Fruit fly (Drosophila melanogaster) whole organism, wandering third instar larva: ENCODE data around the gene CG5281.

Source experiments
- Abd-B ChIP-seq: fragments of >200 bp; optimal IDR thresholded peaks from 2 replicates; lab custom pipeline; 2017; ENCODE audit warnings: missing biosample characterization, missing genetic modification characterization
- CG32264 ChIP-seq: fragments of 200-800 bp; sonication (Bioruptor generic); optimal IDR thresholded peaks from 2 replicates; lab custom pipeline; 2016; ENCODE audit warnings: missing biosample characterization, missing genetic modification characterization
- CG9705 ChIP-seq: fragments of 200-800 bp; sonication (Bioruptor generic); optimal IDR thresholded peaks from 2 replicates; lab custom pipeline; 2018; ENCODE audit warnings: missing biosample characterization, mild to moderate bottlenecking, missing genetic modification characterization
- CrebA ChIP-seq: fragments of 200-800 bp; sonication (Bioruptor generic); optimal IDR thresholded peaks from 2 replicates; lab custom pipeline; 2016; ENCODE audit warnings: missing biosample characterization, mild to moderate bottlenecking, missing genetic modification characterization, borderline replicate concordance
- Dfd ChIP-seq: fragments of >200 bp; optimal IDR thresholded peaks from 2 replicates; lab custom pipeline; 2017; ENCODE audit warnings: missing biosample characterization, missing genetic modification characterization
- Dif ChIP-seq: fragments of 200-275, 200-300 bp; sonication (Bioruptor generic); optimal IDR thresholded peaks from 2 replicates; lab custom pipeline; 2018; ENCODE audit warnings: missing biosample characterization, missing genetic modification characterization; ENCODE audit not compliant: partially characterized antibody
- GATAd ChIP-seq: sonication (Bioruptor generic); optimal IDR thresholded peaks from 2 replicates; lab custom pipeline; 2016; ENCODE audit warnings: missing biosample characterization, missing genetic modification characterization
- HLH106 ChIP-seq: fragments of 200-800 bp; optimal IDR thresholded peaks from 3 replicates; lab custom pipeline; 2019; ENCODE audit warnings: missing biosample characterization, mild to moderate bottlenecking, missing genetic modification characterization, moderate library complexity
- Hnf4 ChIP-seq: fragments of 200-800 bp; sonication (Bioruptor generic); optimal IDR thresholded peaks from 2 replicates; lab custom pipeline; 2016; ENCODE audit warnings: missing biosample characterization, mild to moderate bottlenecking, missing genetic modification characterization
- Hr78 ChIP-seq: fragments of >200 bp; optimal IDR thresholded peaks from 2 replicates; lab custom pipeline; 2017; ENCODE audit warnings: missing biosample characterization, missing genetic modification characterization
- Hr83 ChIP-seq: fragments of 200-300 bp; sonication (Bioruptor generic); optimal IDR thresholded peaks from 2 replicates; lab custom pipeline; 2016; ENCODE audit warnings: missing biosample characterization, mild to moderate bottlenecking, missing genetic modification characterization, moderate library complexity; ENCODE audit not compliant: poor library complexity, severe bottlenecking
- Jra ChIP-seq: sonication (Bioruptor generic); optimal IDR thresholded peaks from 2 replicates; lab custom pipeline; 2016; ENCODE audit warnings: missing biosample characterization, missing genetic modification characterization
- Mio ChIP-seq: sonication (Bioruptor generic); optimal IDR thresholded peaks from 2 replicates; lab custom pipeline; 2016; ENCODE audit warnings: missing biosample characterization, missing genetic modification characterization
- Myc ChIP-seq: fragments of >200 bp; optimal IDR thresholded peaks from 2 replicates; lab custom pipeline; 2017
- N ChIP-seq: fragments of >200 bp; optimal IDR thresholded peaks from 2 replicates; lab custom pipeline; 2018; ENCODE audit warnings: missing biosample characterization, missing external identifiers, missing genetic modification characterization
- OdsH ChIP-seq: fragments of 200-800 bp; sonication (Bioruptor generic); optimal IDR thresholded peaks from 2 replicates; lab custom pipeline; 2016; ENCODE audit warnings: missing biosample characterization, mild to moderate bottlenecking, missing genetic modification characterization
- Rel ChIP-seq, 2 experiments: fragments of 200-800 bp; sonication (Bioruptor generic) in 1 of 2; optimal IDR thresholded peaks; 2 replicates in 1 of 2; 3 replicates in 1 of 2; lab custom pipeline; 2016 to 2019; ENCODE audit warnings: mild to moderate bottlenecking in 2 of 2, missing biosample characterization in 2 of 2, missing genetic modification characterization in 2 of 2, moderate library complexity in 1 of 2
- Sp1 ChIP-seq: fragments of 200-800 bp; sonication (Bioruptor generic); optimal IDR thresholded peaks from 3 replicates; lab custom pipeline; 2019; ENCODE audit warnings: missing biosample characterization, mild to moderate bottlenecking, missing genetic modification characterization, moderate library complexity
- Vsx2 ChIP-seq: fragments of 200-300, 225-300 bp; sonication (Bioruptor generic); optimal IDR thresholded peaks from 2 replicates; lab custom pipeline; 2018; ENCODE audit warnings: missing biosample characterization, missing genetic modification characterization; ENCODE audit not compliant: partially characterized antibody
- br ChIP-seq: fragments of 200-800 bp; sonication (Bioruptor generic); optimal IDR thresholded peaks from 2 replicates; lab custom pipeline; 2016; ENCODE audit warnings: missing biosample characterization, missing genetic modification characterization
- brk ChIP-seq: fragments of 200-800 bp; sonication (Bioruptor generic); optimal IDR thresholded peaks from 2 replicates; lab custom pipeline; 2016; ENCODE audit warnings: missing biosample characterization, mild to moderate bottlenecking, missing genetic modification characterization
- dl ChIP-seq, 2 experiments: fragments of 175-275, 200-275 bp in 1 of 2; fragments of 200-275 bp in 1 of 2; sonication (Bioruptor generic); optimal IDR thresholded peaks; lab custom pipeline; 2018; ENCODE audit warnings: mild to moderate bottlenecking in 2 of 2, missing biosample characterization in 2 of 2, missing genetic modification characterization in 2 of 2, moderate library complexity in 2 of 2; ENCODE audit not compliant: partially characterized antibody in 2 of 2, insufficient read depth in 1 of 2
- dmrt93B ChIP-seq: fragments of 200-800 bp; sonication (Bioruptor generic); optimal IDR thresholded peaks from 2 replicates; lab custom pipeline; 2018; ENCODE audit warnings: missing biosample characterization, mild to moderate bottlenecking, missing genetic modification characterization
- dsf ChIP-seq: sonication (Bioruptor generic); optimal IDR thresholded peaks from 2 replicates; lab custom pipeline; 2016; ENCODE audit warnings: missing biosample characterization, missing genetic modification characterization, borderline replicate concordance
- ey ChIP-seq: fragments of 200-800 bp; sonication (Bioruptor generic); optimal IDR thresholded peaks from 2 replicates; lab custom pipeline; 2016; ENCODE audit warnings: missing biosample characterization, missing genetic modification characterization
- foxo ChIP-seq, 2 experiments: fragments of 200-800 bp; sonication (Bioruptor generic); optimal IDR thresholded peaks; 2 replicates in 1 of 2; 3 replicates in 1 of 2; lab custom pipeline; 2016 to 2017; ENCODE audit warnings: missing biosample characterization in 2 of 2, missing genetic modification characterization in 2 of 2
- fru ChIP-seq: fragments of 200-800 bp; sonication (Bioruptor generic); optimal IDR thresholded peaks from 3 replicates; lab custom pipeline; 2016; ENCODE audit warnings: missing biosample characterization, mild to moderate bottlenecking, missing genetic modification characterization
- h ChIP-seq: fragments of 200-800 bp; sonication (Bioruptor generic); optimal IDR thresholded peaks from 3 replicates; lab custom pipeline; 2016; ENCODE audit warnings: missing biosample characterization, mild to moderate bottlenecking, missing genetic modification characterization
- jim ChIP-seq: fragments of 175-275, 200-325 bp; sonication (Bioruptor generic); optimal IDR thresholded peaks from 2 replicates; lab custom pipeline; 2016; ENCODE audit warnings: missing biosample characterization, mild to moderate bottlenecking, missing genetic modification characterization
- lola ChIP-seq: fragments of >200 bp; optimal IDR thresholded peaks from 2 replicates; lab custom pipeline; 2017; ENCODE audit warnings: missing biosample characterization, missing genetic modification characterization
- pan ChIP-seq: fragments of >200 bp; optimal IDR thresholded peaks from 2 replicates; lab custom pipeline; 2017
- psq ChIP-seq: fragments of 200-800 bp; sonication (Bioruptor generic); optimal IDR thresholded peaks from 3 replicates; lab custom pipeline; 2017; ENCODE audit warnings: missing biosample characterization, mild to moderate bottlenecking, missing genetic modification characterization, moderate library complexity
- rgr ChIP-seq: fragments of 200-800 bp; sonication (Bioruptor generic); optimal IDR thresholded peaks from 3 replicates; lab custom pipeline; 2016; ENCODE audit warnings: missing biosample characterization, mild to moderate bottlenecking, missing genetic modification characterization
- sage ChIP-seq: fragments of 200-800 bp; sonication (Bioruptor generic); optimal IDR thresholded peaks from 2 replicates; lab custom pipeline; 2016; ENCODE audit warnings: missing biosample characterization, mild to moderate bottlenecking, missing genetic modification characterization
- sv ChIP-seq: fragments of 200-800 bp; sonication (Bioruptor generic); optimal IDR thresholded peaks from 3 replicates; lab custom pipeline; 2016; ENCODE audit warnings: missing biosample characterization, missing genetic modification characterization
- tai ChIP-seq: sonication (Bioruptor generic); optimal IDR thresholded peaks from 2 replicates; lab custom pipeline; 2016; ENCODE audit warnings: missing biosample characterization, missing genetic modification characterization
- usp ChIP-seq: fragments of >200 bp; optimal IDR thresholded peaks from 2 replicates; lab custom pipeline; 2017; ENCODE audit warnings: missing biosample characterization, missing genetic modification characterization
- woc ChIP-seq: sonication (Bioruptor generic); optimal IDR thresholded peaks from 2 replicates; lab custom pipeline; 2016; ENCODE audit warnings: missing biosample characterization, mild to moderate bottlenecking, missing genetic modification characterization

Gene CG5281

DNA sequence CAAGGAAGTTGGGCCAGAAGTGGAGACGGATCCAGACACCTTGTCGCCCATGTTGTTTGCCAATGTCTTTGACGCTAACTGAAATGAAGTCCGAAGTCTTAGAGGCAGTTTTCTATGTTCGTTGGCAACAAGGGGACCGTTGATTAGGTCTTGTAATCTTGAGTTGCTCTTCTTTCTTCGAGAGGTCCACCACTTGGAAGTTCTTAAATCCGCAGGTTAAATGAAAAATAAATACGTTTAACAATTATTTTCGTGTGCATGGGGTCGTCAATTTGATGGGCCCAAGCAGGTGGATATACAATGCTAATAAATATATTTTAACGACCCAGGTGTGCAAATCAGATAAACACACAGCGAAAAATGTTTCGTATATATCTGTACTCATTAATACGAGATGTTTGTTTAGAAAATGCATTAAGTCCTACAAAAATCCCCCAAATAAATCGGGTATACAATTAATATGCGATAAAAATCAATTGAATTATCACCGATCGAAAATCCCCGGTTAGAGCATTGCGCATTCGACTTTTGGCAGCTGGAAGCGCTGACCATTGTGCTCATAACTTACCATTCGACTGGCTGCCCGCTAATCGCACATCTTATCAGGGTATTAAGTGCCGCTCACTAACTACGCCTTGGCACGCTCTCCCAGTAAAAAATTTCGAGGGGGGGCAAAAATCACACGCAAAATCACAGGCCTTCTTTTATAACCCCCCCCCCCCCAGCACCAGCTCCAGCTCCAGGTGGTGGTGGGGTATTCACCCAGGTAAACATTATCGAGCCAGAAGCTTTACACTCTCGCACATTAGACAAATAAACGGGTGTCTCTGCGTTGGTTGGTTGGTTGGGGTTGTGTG, 25.1 kb downstream of the CG5281 start, which contains the start of gene PGRP-LB:
Gene PGRP-LB, minus strand, starts transcription at position 51 of the 857 bp plus-strand sequence.
- peak; percentile 30 for TF ChIP-seq ey (GFP tag; lab: Kevin White, UChicago)
- TF ChIP-seq Abd-B (GFP tag; lab: Kevin White, UChicago): no peak
- peak in 1 of 2 experiments; percentile 40 for TF ChIP-seq foxo (GFP tag; optimal IDR thresholded peaks at IDR 0.05; lab: Kevin White, UChicago)
- no peak for TF ChIP-seq psq (GFP tag; lab: Kevin White, UChicago)
- peak; percentile 38 for TF ChIP-seq rgr (GFP tag; lab: Kevin White, UChicago)
- TF ChIP-seq lola (GFP tag; lab: Kevin White, UChicago): no peak
- TF ChIP-seq pan (lab: Kevin White, UChicago): no peak
- no peak for TF ChIP-seq br (GFP tag; lab: Kevin White, UChicago)
- no peak for TF ChIP-seq woc (GFP tag; lab: Kevin White, UChicago)
- no peak for TF ChIP-seq N
- no peak for TF ChIP-seq CG32264
- TF ChIP-seq Hr83 (GFP tag; lab: Kevin White, UChicago): no peak
- TF ChIP-seq Myc (lab: Kevin White, UChicago): no peak
- no peak for TF ChIP-seq Mio (GFP tag; lab: Kevin White, UChicago)
- no peak for TF ChIP-seq Hr78
- no peak for TF ChIP-seq sage
- TF ChIP-seq Dfd (GFP tag; lab: Kevin White, UChicago): no peak
- TF ChIP-seq OdsH (GFP tag; lab: Kevin White, UChicago): peak; percentile 25
- TF ChIP-seq fru (GFP tag; lab: Kevin White, UChicago): peak; percentile 17
- no peak for TF ChIP-seq tai (GFP tag; lab: Kevin White, UChicago)
- no peak for TF ChIP-seq Dif (GFP tag; lab: Kevin White, UChicago)
- no peak for TF ChIP-seq dsf
- TF ChIP-seq Rel (GFP tag; optimal IDR thresholded peaks at IDR 0.05; lab: Kevin White, UChicago): no peak
- peak; percentile 99 for TF ChIP-seq Rel (tag; optimal IDR thresholded peaks at IDR 0.05; lab: Kevin White, UChicago)
- no peak for TF ChIP-seq brk (GFP tag; lab: Kevin White, UChicago)
- peak; percentile 91 for TF ChIP-seq h (GFP tag; lab: Kevin White, UChicago)
- TF ChIP-seq HLH106 (tag; lab: Kevin White, UChicago): peak; percentile 29
- no peak for TF ChIP-seq jim (GFP tag; lab: Kevin White, UChicago)
- no peak for TF ChIP-seq CG9705 (GFP tag; lab: Kevin White, UChicago)
- no peak for TF ChIP-seq GATAd (GFP tag; lab: Kevin White, UChicago)
- no peak for TF ChIP-seq Vsx2 (GFP tag; lab: Kevin White, UChicago)
- TF ChIP-seq sv (GFP tag; lab: Kevin White, UChicago): no peak
- TF ChIP-seq CrebA (GFP tag; lab: Kevin White, UChicago): no peak
- no peak for TF ChIP-seq dl (GFP tag; optimal IDR thresholded peaks at IDR 0.05; lab: Kevin White, UChicago; ENCODE audit: insufficient read depth in 1 of 2, partially characterized antibody in 2 of 2)
- TF ChIP-seq Sp1 (GFP tag; lab: Kevin White, UChicago): no peak
- TF ChIP-seq usp (GFP tag; lab: Kevin White, UChicago): no peak
- TF ChIP-seq Jra (GFP tag; lab: Kevin White, UChicago): no peak
- no peak for TF ChIP-seq dmrt93B (GFP tag; lab: Kevin White, UChicago)
- no peak for TF ChIP-seq Hnf4 (GFP tag; lab: Kevin White, UChicago)

dm6 chr3R:11467812-11468211, 32.2 kb downstream of the CG5281 start:
- TF ChIP-seq jim (GFP tag; lab: Kevin White, UChicago): no peak
- no peak for TF ChIP-seq brk (GFP tag; lab: Kevin White, UChicago)
- no peak for TF ChIP-seq dl (GFP tag; optimal IDR thresholded peaks at IDR 0.05; lab: Kevin White, UChicago; ENCODE audit: insufficient read depth in 1 of 2, partially characterized antibody in 2 of 2)
- TF ChIP-seq Hr83 (GFP tag; lab: Kevin White, UChicago): no peak
- no peak for TF ChIP-seq Hr78
- no peak for TF ChIP-seq Abd-B (GFP tag; lab: Kevin White, UChicago)
- TF ChIP-seq rgr (GFP tag; lab: Kevin White, UChicago): no peak
- no peak for TF ChIP-seq dmrt93B (GFP tag; lab: Kevin White, UChicago)
- no peak for TF ChIP-seq lola (GFP tag; lab: Kevin White, UChicago)
- no peak for TF ChIP-seq OdsH (GFP tag; lab: Kevin White, UChicago)
